Worm (Caenorhabditis elegans): ENCODE measurements around the gene T19D12.5.

Gene T19D12.5

DNA sequence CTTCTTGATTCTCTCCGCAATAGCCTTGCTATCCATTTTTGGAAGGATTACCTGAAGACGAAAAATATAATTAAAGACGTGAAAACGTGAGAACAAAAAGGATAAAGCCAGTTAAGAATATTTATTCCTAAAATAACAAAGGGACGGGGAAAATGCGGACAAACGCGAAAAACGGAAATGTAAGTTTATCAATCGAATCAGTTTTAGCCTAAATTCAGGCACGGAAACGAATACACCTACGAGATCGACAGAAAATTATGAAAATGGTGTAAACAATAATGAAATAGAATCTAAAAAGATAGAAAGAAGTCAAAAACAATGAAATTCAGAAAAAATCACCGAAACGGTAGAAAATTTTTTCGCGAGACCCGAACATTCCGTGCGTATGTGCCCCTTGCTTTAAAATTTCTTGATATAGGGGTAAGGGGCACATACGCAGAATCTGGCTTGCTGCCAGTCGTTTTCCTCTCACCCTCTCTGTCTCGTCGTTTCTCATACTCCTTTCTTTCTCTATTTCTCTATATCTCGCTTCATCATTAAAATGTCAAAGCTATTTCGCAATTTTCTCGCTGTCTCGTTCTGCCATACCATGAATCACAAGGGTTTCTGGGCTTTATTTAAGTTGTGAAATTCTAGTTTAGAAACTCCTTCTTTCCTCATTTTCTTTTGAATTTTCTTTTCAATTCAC is 47.3 kb downstream of the T19D12.5 start, which contains the start of gene icd-1 (continued):
- no peak for TF ChIP-seq ces-1 (GFP tag; optimal IDR thresholded peaks at IDR 0.05)
- peak; percentile 94 for TF ChIP-seq xbp-1 (tag; optimal IDR thresholded peaks at IDR 0.05)
- peak; percentile 97 for TF ChIP-seq tbx-2 (tag; optimal IDR thresholded peaks at IDR 0.05)
- TF ChIP-seq nhr-84 (tag; optimal IDR thresholded peaks at IDR 0.05) = no peak
- peak; percentile 85 for TF ChIP-seq aha-1 (tag; optimal IDR thresholded peaks at IDR 0.05)
- peak; percentile 93 to 96 for TF ChIP-seq efl-1 (optimal IDR thresholded peaks at IDR 0.05)
- TF ChIP-seq efl-1 (GFP tag; optimal IDR thresholded peaks at IDR 0.05 in 1 of 2) = peak; percentile 73 to 98
- TF ChIP-seq C04F5.9 (tag; optimal IDR thresholded peaks at IDR 0.05) = peak; percentile 70
- peak; percentile 94 for TF ChIP-seq nhr-77 (tag; optimal IDR thresholded peaks at IDR 0.05)
- no peak for TF ChIP-seq nhr-76 (tag; optimal IDR thresholded peaks at IDR 0.05)
- TF ChIP-seq hlh-17 (GFP tag; optimal IDR thresholded peaks at IDR 0.05; ENCODE audit: borderline replicate concordance) = no peak
- no peak for TF ChIP-seq unc-30 (tag; optimal IDR thresholded peaks at IDR 0.05)
- peak; percentile 84 for TF ChIP-seq elt-2 (tag; optimal IDR thresholded peaks at IDR 0.05)
- peak; percentile 94 for TF ChIP-seq nhr-90 (tag; optimal IDR thresholded peaks at IDR 0.05; ENCODE audit: poor library complexity)
- TF ChIP-seq pax-3 (tag; optimal IDR thresholded peaks at IDR 0.05) = peak; percentile 90
- TF ChIP-seq nhr-71 (tag; optimal IDR thresholded peaks at IDR 0.05) = peak; percentile 99
- peak; percentile 94 for TF ChIP-seq dsc-1 (tag; optimal IDR thresholded peaks at IDR 0.05)
- peak; percentile 97 for TF ChIP-seq nhr-11 (tag; optimal IDR thresholded peaks at IDR 0.05)
- TF ChIP-seq nhr-28 (tag; optimal IDR thresholded peaks at IDR 0.05) = no peak
- peak; percentile 79 for TF ChIP-seq blmp-1 (tag; optimal IDR thresholded peaks at IDR 0.05)
- peak; percentile 69 for TF ChIP-seq F16B12.6 (tag; optimal IDR thresholded peaks at IDR 0.05)
- TF ChIP-seq nhr-47 (tag; optimal IDR thresholded peaks at IDR 0.05) = peak; percentile 97
- peak; percentile 65 for TF ChIP-seq mab-9 (GFP tag; IDR thresholded peaks at IDR 0.05)
- peak; percentile 89 for TF ChIP-seq lir-3 (tag; optimal IDR thresholded peaks at IDR 0.05; ENCODE audit: poor library complexity)
- peak; percentile 83 for TF ChIP-seq snpc-4 (tag; optimal IDR thresholded peaks at IDR 0.05)
- TF ChIP-seq lin-14 (GFP tag; optimal IDR thresholded peaks at IDR 0.05) = peak; percentile 98
- TF ChIP-seq ztf-4 (tag; optimal IDR thresholded peaks at IDR 0.05) = peak; percentile 97
- peak in 1 of 2 experiments; percentile 85 for TF ChIP-seq ztf-11 (tag; optimal IDR thresholded peaks at IDR 0.05)
- TF ChIP-seq dpl-1 (GFP tag; optimal IDR thresholded peaks at IDR 0.05) = peak; percentile 76 to 81 (median 76)
- peak; percentile 94 for TF ChIP-seq jun-1 (tag; optimal IDR thresholded peaks at IDR 0.05)
- peak; percentile 96 for TF ChIP-seq fkh-8 (tag; optimal IDR thresholded peaks at IDR 0.05)
- TF ChIP-seq lin-15B (tag; optimal IDR thresholded peaks at IDR 0.05) = peak; percentile 71
- TF ChIP-seq C16A3.4 (tag; optimal IDR thresholded peaks at IDR 0.05) = peak; percentile 92
- peak; percentile 94 for TF ChIP-seq lin-39 (tag; optimal IDR thresholded peaks at IDR 0.05)
- peak; percentile 91 for TF ChIP-seq aly-2 (tag; optimal IDR thresholded peaks at IDR 0.05)
- TF ChIP-seq egl-27 (tag; optimal IDR thresholded peaks at IDR 0.05) = peak in 1 of 2 experiments; percentile 82
- TF ChIP-seq ets-5 (GFP tag; IDR thresholded peaks at IDR 0.05) = no peak
- TF ChIP-seq ceh-8 (GFP tag; optimal IDR thresholded peaks at IDR 0.05) = peak; percentile 80
- peak; percentile 99 for TF ChIP-seq zip-4 (GFP tag; optimal IDR thresholded peaks at IDR 0.05)
- TF ChIP-seq lsy-2 (tag; optimal IDR thresholded peaks at IDR 0.05) = peak; percentile 94 to 96
- TF ChIP-seq nhr-85 (tag) = peak; percentile 99
- TF ChIP-seq C34B4.2 (tag; optimal IDR thresholded peaks at IDR 0.05) = no peak
- peak; percentile 95 for TF ChIP-seq fos-1 (tag; optimal IDR thresholded peaks at IDR 0.05)
- TF ChIP-seq elt-3 (tag; optimal IDR thresholded peaks at IDR 0.05) = peak in 5 of 6 experiments; percentile 50 to 93 (median 68)
- no peak for TF ChIP-seq hlh-4 (tag; optimal IDR thresholded peaks at IDR 0.05)
- peak; percentile 93 for TF ChIP-seq nhr-237 (tag; optimal IDR thresholded peaks at IDR 0.05)
- TF ChIP-seq sup-37 (GFP tag; optimal IDR thresholded peaks at IDR 0.05) = peak; percentile 75
- TF ChIP-seq ama-1 (optimal IDR thresholded peaks at IDR 0.05) = peak; percentile 43
- peak; percentile 86 for TF ChIP-seq egl-13 (tag; optimal IDR thresholded peaks at IDR 0.05)
- peak; percentile 96 for TF ChIP-seq isw-1 (GFP tag; IDR thresholded peaks at IDR 0.05)
- TF ChIP-seq swsn-7 (tag; optimal IDR thresholded peaks at IDR 0.05) = peak; percentile 98
- TF ChIP-seq alr-1 (tag; optimal IDR thresholded peaks at IDR 0.05; ENCODE audit: borderline replicate concordance) = no peak

Measured in whole organism, L1 larva.